Worm (Caenorhabditis elegans) whole organism, L4 larva: ENCODE measurements around the gene gstk-1.

Experiments used
- F37D6.2 ChIP-seq: sonication (generic microtip); optimal IDR thresholded peaks from 2 replicates; lab custom pipeline; 2016; ENCODE audit warnings: mild to moderate bottlenecking, missing genetic modification characterization, missing compliant biosample characterization
- R02D3.7 ChIP-seq: fragments of 150-350 bp; sonication (generic microtip); optimal IDR thresholded peaks from 3 replicates; lab custom pipeline; 2014; ENCODE audit warnings: missing biosample characterization, missing genetic modification characterization
- dpl-1 ChIP-seq: fragments of 150-350 bp; optimal IDR thresholded peaks from 2 replicates; lab custom pipeline; 2014; ENCODE audit warnings: missing biosample characterization, missing genetic modification reagents, missing genetic modification characterization
- fos-1 ChIP-seq: fragments of 150-350 bp; optimal IDR thresholded peaks from 2 replicates; lab custom pipeline; 2014; ENCODE audit warnings: missing biosample characterization, missing genetic modification characterization
- hlh-11 ChIP-seq: fragments of 200-800 bp; sonication (Bioruptor generic); optimal IDR thresholded peaks from 2 replicates; lab custom pipeline; 2018; ENCODE audit warnings: mild to moderate bottlenecking, missing genetic modification characterization, missing compliant biosample characterization
- lsy-2 ChIP-seq, 2 experiments: fragments of 150-350 bp in 1 of 2; sonication (generic microtip) in 1 of 2; optimal IDR thresholded peaks; 2 replicates each; lab custom pipeline; 2014 to 2017; ENCODE audit warnings: missing biosample characterization in 2 of 2, missing genetic modification characterization in 2 of 2
- nhr-102 ChIP-seq: sonication (generic microtip); optimal IDR thresholded peaks from 2 replicates; lab custom pipeline; 2016; ENCODE audit warnings: mild to moderate bottlenecking, missing genetic modification characterization, moderate library complexity, missing compliant biosample characterization
- nhr-237 ChIP-seq: sonication (generic microtip); optimal IDR thresholded peaks from 2 replicates; lab custom pipeline; 2017; ENCODE audit warnings: missing biosample characterization, missing genetic modification characterization
- nhr-76 ChIP-seq: fragments of 150-350 bp; optimal IDR thresholded peaks from 2 replicates; lab custom pipeline; 2014; ENCODE audit warnings: missing biosample characterization, missing genetic modification characterization
- pqm-1 ChIP-seq: sonication (generic microtip); optimal IDR thresholded peaks from 2 replicates; lab custom pipeline; 2017; ENCODE audit warnings: missing biosample characterization, missing genetic modification characterization
- spr-3 ChIP-seq: fragments of 200-800 bp; sonication (Bioruptor generic); optimal IDR thresholded peaks from 2 replicates; lab custom pipeline; 2018; ENCODE audit warnings: mild to moderate bottlenecking, missing genetic modification characterization, missing compliant biosample characterization
- zfp-2 ChIP-seq: sonication (generic microtip); optimal IDR thresholded peaks from 2 replicates; lab custom pipeline; 2016; ENCODE audit warnings: mild to moderate bottlenecking, missing genetic modification characterization, missing compliant biosample characterization
- zip-11 ChIP-seq: fragments of 200-800 bp; sonication (Bioruptor generic); IDR thresholded peaks from 2 replicates; pipeline ENCODE4 v1.3.6; 2022; ENCODE audit warnings: missing genetic modification characterization, missing compliant biosample characterization

DNA sequence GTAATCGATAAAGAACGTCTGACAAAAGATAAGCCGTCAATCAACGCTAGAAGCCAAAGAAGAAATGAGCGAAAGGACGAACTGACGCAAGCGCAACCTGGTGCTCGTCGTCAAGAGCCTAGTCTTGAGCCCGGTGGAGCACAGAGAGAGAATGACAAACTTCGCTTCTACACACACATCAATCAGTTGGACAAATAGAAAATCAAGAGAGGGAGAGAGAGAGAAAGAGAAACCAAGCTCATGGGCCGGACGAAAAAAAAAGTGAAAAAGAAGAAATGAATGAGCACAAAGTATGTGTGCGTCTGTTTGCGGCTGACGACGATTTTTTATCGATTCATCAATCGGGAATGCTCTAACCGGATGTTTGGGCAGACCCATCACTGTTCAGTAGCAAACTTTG is 35.4 kb upstream of the gstk-1 start:
- TF ChIP-seq pqm-1 (tag; lab: Kevin White, UChicago), result no peak
- peak; percentile 60 for TF ChIP-seq hlh-11
- no peak for TF ChIP-seq zfp-2 (tag; lab: Kevin White, UChicago)
- TF ChIP-seq R02D3.7 (tag; lab: Kevin White, UChicago), result no peak
- no peak for TF ChIP-seq nhr-76
- no peak for TF ChIP-seq F37D6.2 (tag; lab: Kevin White, UChicago)
- no peak for TF ChIP-seq spr-3 (GFP tag; lab: Kevin White, UChicago)
- no peak for TF ChIP-seq nhr-237 (tag; lab: Kevin White, UChicago)
- no peak for TF ChIP-seq nhr-102 (tag; lab: Kevin White, UChicago)
- no peak for TF ChIP-seq fos-1 (tag; lab: Kevin White, UChicago)
- TF ChIP-seq dpl-1 (GFP tag; lab: Kevin White, UChicago), result no peak
- no peak for TF ChIP-seq zip-11 (GFP tag; lab: Robert Waterston, UW)
- TF ChIP-seq lsy-2 (tag; optimal IDR thresholded peaks at IDR 0.05; lab: Kevin White, UChicago), result no peak
